Worm (Caenorhabditis elegans) whole organism, L4 larva: Measurements from ENCODE around the gene C14A6.12.

Experiments
- ceh-28 ChIP-seq: fragments of 150-350 bp; optimal IDR thresholded peaks from 2 replicates; lab custom pipeline; 2014; ENCODE audit warnings: missing biosample characterization, missing genetic modification reagents, missing genetic modification characterization
- ceh-82 ChIP-seq: sonication (generic microtip); optimal IDR thresholded peaks from 2 replicates; lab custom pipeline; 2017; ENCODE audit warnings: missing biosample characterization, missing genetic modification characterization
- mdt-29 ChIP-seq: fragments of 200-800 bp; sonication (Bioruptor generic); IDR thresholded peaks from 2 replicates; pipeline ENCODE4 v1.3.6; 2022; ENCODE audit warnings: missing genetic modification reagents, missing genetic modification characterization, missing compliant biosample characterization
- nhr-77 ChIP-seq: fragments of 150-350 bp; optimal IDR thresholded peaks from 2 replicates; lab custom pipeline; 2014; ENCODE audit warnings: missing biosample characterization, missing genetic modification characterization
- pha-4 ChIP-seq, 2 experiments: fragments of 150-350 bp in 1 of 2; fragments of 200-800 bp in 1 of 2; sonication (Bioruptor generic) in 1 of 2; IDR thresholded peaks in 1 of 2; optimal IDR thresholded peaks in 1 of 2; 2 replicates each; pipeline versions ENCODE4 v1.3.6 to Lab custom; 2014 to 2022; ENCODE audit warnings: missing genetic modification characterization in 2 of 2, missing genetic modification reagents in 2 of 2, missing biosample characterization in 1 of 2, missing compliant biosample characterization in 1 of 2
- unc-62 ChIP-seq, 3 experiments: fragments of 150-350 bp in 1 of 3; sonication (generic microtip); optimal IDR thresholded peaks in 2 of 3; peaks in 1 of 3; 1 replicate in 1 of 3; 2 replicates in 2 of 3; lab custom pipeline; 2014 to 2017; ENCODE audit warnings: missing biosample characterization in 3 of 3, missing genetic modification characterization in 3 of 3, missing genetic modification reagents in 3 of 3, missing genotype in 1 of 3
- ztf-7 ChIP-seq: fragments of 150-350 bp; optimal IDR thresholded peaks from 2 replicates; lab custom pipeline; 2014; ENCODE audit warnings: missing biosample characterization, missing genetic modification characterization

- TF ChIP-seq unc-62 (GFP tag; optimal IDR thresholded peaks at IDR 0.05 in 1 of 2; lab: Kevin White, UChicago), result no peak
- no peak for TF ChIP-seq unc-62 (tag; optimal IDR thresholded peaks at IDR 0.05; lab: Kevin White, UChicago)
- no peak for TF ChIP-seq ceh-82 (tag; lab: Kevin White, UChicago)
- TF ChIP-seq pha-4 (GFP tag; IDR thresholded peaks at IDR 0.05; lab: Robert Waterston, UW), result no peak
- TF ChIP-seq pha-4 (tag; optimal IDR thresholded peaks at IDR 0.05; lab: Kevin White, UChicago), result no peak
- no peak for TF ChIP-seq nhr-77 (tag; lab: Kevin White, UChicago)
- TF ChIP-seq ztf-7 (tag; lab: Kevin White, UChicago), result no peak
- TF ChIP-seq mdt-29 (GFP tag; lab: Robert Waterston, UW), result no peak
- no peak for TF ChIP-seq ceh-28 (tag; lab: Kevin White, UChicago)
Measured at ce11 chrV:18141161-18141560, 21.3 kb downstream of the C14A6.12 start, which contains the start of gene Y37H2A.11.
